Fruit fly (Drosophila melanogaster): ENCODE data around the gene CG4619.

Gene CG4619

DNA sequence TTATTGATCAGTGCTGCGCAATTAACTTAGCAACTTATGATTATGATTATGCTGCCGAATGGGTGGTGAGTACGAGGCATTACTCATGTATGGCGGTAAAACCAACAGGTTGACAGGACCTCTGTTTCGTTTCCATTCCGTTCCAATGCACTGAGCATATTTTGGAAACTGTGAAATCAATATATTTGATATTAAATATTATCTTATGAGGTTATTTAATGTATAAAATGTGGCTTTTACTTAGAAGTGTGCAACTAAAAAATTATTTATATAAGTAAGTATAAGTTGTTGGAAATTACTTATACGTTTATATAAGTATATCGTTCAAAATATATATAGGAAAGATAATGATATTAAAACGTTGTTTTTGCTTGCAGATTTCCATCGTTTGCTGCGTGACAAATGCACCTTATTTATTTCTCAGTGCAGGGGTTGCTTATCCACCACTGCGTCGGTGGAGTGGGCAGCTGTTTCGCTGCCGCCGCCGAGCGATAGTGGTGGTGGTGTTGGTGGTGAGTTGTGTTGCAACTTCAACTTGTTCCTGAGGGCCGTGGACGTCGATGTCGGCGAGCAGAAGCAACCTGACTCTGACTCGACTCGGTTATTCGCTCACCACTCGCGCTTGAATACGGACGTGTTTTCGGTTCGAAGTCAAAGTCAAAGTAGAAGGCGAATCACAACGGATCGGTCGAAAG, 45.6 kb downstream of the CG4619 start, which contains the start of gene bib:
Gene bib, plus strand, starts transcription at position 568 of the 695 bp plus-strand sequence.
- TF ChIP-seq Vsx2 (GFP tag; optimal IDR thresholded peaks at IDR 0.05; ENCODE audit: partially characterized antibody) (peak; percentile 59), Hr83 (GFP tag; optimal IDR thresholded peaks at IDR 0.05; ENCODE audit: poor library complexity, severe bottlenecking) (peak; percentile 48), Hr78 (GFP tag; optimal IDR thresholded peaks at IDR 0.05) (no peak), foxo (GFP tag; optimal IDR thresholded peaks at IDR 0.05) (peak in 1 of 2 experiments; percentile 90), GATAd (GFP tag; optimal IDR thresholded peaks at IDR 0.05) (no peak), dl (GFP tag; optimal IDR thresholded peaks at IDR 0.05; ENCODE audit: insufficient read depth in 1 of 2, partially characterized antibody in 2 of 2) (no peak), N (GFP tag; optimal IDR thresholded peaks at IDR 0.05) (no peak), dsf (GFP tag; optimal IDR thresholded peaks at IDR 0.05; ENCODE audit: borderline replicate concordance) (peak; percentile 15), br (GFP tag; optimal IDR thresholded peaks at IDR 0.05) (peak; percentile 52), Sp1 (GFP tag; optimal IDR thresholded peaks at IDR 0.05) (peak; percentile 90), HLH106 (tag; optimal IDR thresholded peaks at IDR 0.05) (peak; percentile 88), rgr (GFP tag; optimal IDR thresholded peaks at IDR 0.05) (peak; percentile 86), psq (GFP tag; optimal IDR thresholded peaks at IDR 0.05) (peak; percentile 88), CG32264 (GFP tag; optimal IDR thresholded peaks at IDR 0.05) (no peak), sv (GFP tag; optimal IDR thresholded peaks at IDR 0.05) (peak; percentile 72), jim (GFP tag; optimal IDR thresholded peaks at IDR 0.05) (no peak), woc (GFP tag; optimal IDR thresholded peaks at IDR 0.05) (peak; percentile 53), sage (GFP tag; optimal IDR thresholded peaks at IDR 0.05) (peak; percentile 78), Jra (GFP tag; optimal IDR thresholded peaks at IDR 0.05) (peak; percentile 17), pan (optimal IDR thresholded peaks at IDR 0.05) (no peak), Mio (GFP tag; optimal IDR thresholded peaks at IDR 0.05) (no peak), Rel (GFP tag; optimal IDR thresholded peaks at IDR 0.05) (peak; percentile 79), Rel (tag; optimal IDR thresholded peaks at IDR 0.05) (peak; percentile 42), Hnf4 (GFP tag; optimal IDR thresholded peaks at IDR 0.05) (peak; percentile 70), h (GFP tag; optimal IDR thresholded peaks at IDR 0.05) (peak; percentile 81), lola (GFP tag; optimal IDR thresholded peaks at IDR 0.05) (no peak), tai (GFP tag; optimal IDR thresholded peaks at IDR 0.05) (peak; percentile 84), Myc (optimal IDR thresholded peaks at IDR 0.05) (no peak), fru (GFP tag; optimal IDR thresholded peaks at IDR 0.05) (peak; percentile 86), CrebA (GFP tag; optimal IDR thresholded peaks at IDR 0.05; ENCODE audit: borderline replicate concordance) (peak; percentile 66), Dif (GFP tag; optimal IDR thresholded peaks at IDR 0.05; ENCODE audit: partially characterized antibody) (peak; percentile 66), CG9705 (GFP tag; optimal IDR thresholded peaks at IDR 0.05) (peak; percentile 57), usp (GFP tag; optimal IDR thresholded peaks at IDR 0.05) (no peak), Dfd (GFP tag; optimal IDR thresholded peaks at IDR 0.05) (no peak), ey (GFP tag; optimal IDR thresholded peaks at IDR 0.05) (peak; percentile 73), dmrt93B (GFP tag; optimal IDR thresholded peaks at IDR 0.05) (peak; percentile 80), OdsH (GFP tag; optimal IDR thresholded peaks at IDR 0.05) (peak; percentile 89), Abd-B (GFP tag; optimal IDR thresholded peaks at IDR 0.05) (no peak), brk (GFP tag; optimal IDR thresholded peaks at IDR 0.05) (peak; percentile 85)

DNA sequence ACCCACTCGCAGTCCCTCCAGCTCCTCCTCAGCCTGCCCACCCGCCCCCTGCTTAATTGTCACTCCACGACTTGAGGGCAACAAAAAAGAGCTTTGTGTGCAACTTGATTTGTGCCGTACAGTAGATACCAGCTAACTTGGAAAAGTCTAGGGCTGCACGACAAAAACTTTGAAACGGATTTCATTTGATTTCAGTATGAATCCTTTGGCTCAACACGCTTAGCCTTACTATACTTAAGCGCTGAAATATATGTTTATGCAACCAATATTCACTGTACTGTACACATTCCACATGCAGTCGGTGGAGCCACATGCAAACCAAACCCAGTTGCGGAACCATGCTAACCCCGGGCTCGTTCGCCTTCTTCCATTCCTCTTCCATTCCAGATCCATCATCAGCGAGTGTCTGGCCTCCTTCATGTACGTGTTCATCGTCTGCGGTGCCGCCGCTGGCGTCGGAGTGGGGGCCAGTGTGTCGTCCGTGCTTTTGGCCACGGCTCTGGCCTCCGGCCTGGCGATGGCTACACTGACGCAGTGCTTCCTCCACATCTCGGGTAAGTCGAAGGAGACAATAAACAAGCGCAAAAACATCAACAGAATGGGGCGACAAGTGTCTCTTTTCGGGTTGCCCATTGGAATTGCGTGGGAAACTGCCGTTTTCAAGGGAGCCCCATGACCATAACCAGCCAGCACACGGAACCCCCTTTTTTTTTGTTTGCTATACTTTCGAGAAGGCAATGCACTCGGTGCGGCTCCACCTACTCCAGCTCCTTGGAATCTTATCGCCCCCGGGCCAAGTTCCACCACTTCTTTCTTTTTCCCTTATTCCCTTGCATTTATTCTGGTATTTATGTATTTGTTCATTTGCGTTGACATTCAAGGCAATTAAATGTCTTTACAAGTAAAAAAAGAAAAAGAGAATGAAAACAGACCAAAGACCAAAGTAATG, 48.0 kb downstream of the CG4619 start:
- TF ChIP-seq Dif (GFP tag; optimal IDR thresholded peaks at IDR 0.05; ENCODE audit: partially characterized antibody) (no peak), Dfd (GFP tag; optimal IDR thresholded peaks at IDR 0.05) (no peak), pan (optimal IDR thresholded peaks at IDR 0.05) (no peak), foxo (GFP tag; optimal IDR thresholded peaks at IDR 0.05) (peak; percentile 37 to 92), psq (GFP tag; optimal IDR thresholded peaks at IDR 0.05) (peak; percentile 85), CrebA (GFP tag; optimal IDR thresholded peaks at IDR 0.05; ENCODE audit: borderline replicate concordance) (no peak), woc (GFP tag; optimal IDR thresholded peaks at IDR 0.05) (peak; percentile 90), Hr83 (GFP tag; optimal IDR thresholded peaks at IDR 0.05; ENCODE audit: poor library complexity, severe bottlenecking) (peak; percentile 62), Myc (optimal IDR thresholded peaks at IDR 0.05) (no peak), dmrt93B (GFP tag; optimal IDR thresholded peaks at IDR 0.05) (peak; percentile 85), Vsx2 (GFP tag; optimal IDR thresholded peaks at IDR 0.05; ENCODE audit: partially characterized antibody) (no peak), tai (GFP tag; optimal IDR thresholded peaks at IDR 0.05) (no peak), Rel (GFP tag; optimal IDR thresholded peaks at IDR 0.05) (peak; percentile 16), Rel (tag; optimal IDR thresholded peaks at IDR 0.05) (peak; percentile 70), rgr (GFP tag; optimal IDR thresholded peaks at IDR 0.05) (peak; percentile 87), CG32264 (GFP tag; optimal IDR thresholded peaks at IDR 0.05) (peak; percentile 81), br (GFP tag; optimal IDR thresholded peaks at IDR 0.05) (peak; percentile 92), Sp1 (GFP tag; optimal IDR thresholded peaks at IDR 0.05) (peak; percentile 89), fru (GFP tag; optimal IDR thresholded peaks at IDR 0.05) (peak; percentile 93), Abd-B (GFP tag; optimal IDR thresholded peaks at IDR 0.05) (no peak), HLH106 (tag; optimal IDR thresholded peaks at IDR 0.05) (peak; percentile 93), Hnf4 (GFP tag; optimal IDR thresholded peaks at IDR 0.05) (peak; percentile 90), dsf (GFP tag; optimal IDR thresholded peaks at IDR 0.05; ENCODE audit: borderline replicate concordance) (peak; percentile 57), lola (GFP tag; optimal IDR thresholded peaks at IDR 0.05) (no peak), brk (GFP tag; optimal IDR thresholded peaks at IDR 0.05) (peak; percentile 62), CG9705 (GFP tag; optimal IDR thresholded peaks at IDR 0.05) (peak; percentile 90), Mio (GFP tag; optimal IDR thresholded peaks at IDR 0.05) (peak; percentile 54), sv (GFP tag; optimal IDR thresholded peaks at IDR 0.05) (no peak), OdsH (GFP tag; optimal IDR thresholded peaks at IDR 0.05) (peak; percentile 89), sage (GFP tag; optimal IDR thresholded peaks at IDR 0.05) (peak; percentile 78), GATAd (GFP tag; optimal IDR thresholded peaks at IDR 0.05) (peak; percentile 45), usp (GFP tag; optimal IDR thresholded peaks at IDR 0.05) (no peak), h (GFP tag; optimal IDR thresholded peaks at IDR 0.05) (peak; percentile 93), Hr78 (GFP tag; optimal IDR thresholded peaks at IDR 0.05) (no peak), N (GFP tag; optimal IDR thresholded peaks at IDR 0.05) (no peak)

Data from whole organism, wandering third instar larva.